Worm (Caenorhabditis elegans): ENCODE measurements around the gene pdf-1.

Gene pdf-1

ce11 chrIII:6903056-6903977, 9.0 kb downstream of the pdf-1 start, which contains the start of the genes brc-2 and T07E3.3:
brc-2 (minus strand) TSS chrIII:6903106.
T07E3.3 (plus strand) TSS chrIII:6903877.
- TF ChIP-seq lir-1 (GFP tag; conservative IDR thresholded peaks at IDR 0.05) (no peak), cebp-1 (GFP tag; IDR thresholded peaks at IDR 0.05) (no peak), cebp-1 (tag; optimal IDR thresholded peaks at IDR 0.05) (peak; percentile 40), nhr-80 (tag; optimal IDR thresholded peaks at IDR 0.05) (peak; percentile 51)

- TF ChIP-seq aptf-3 (GFP tag; IDR thresholded peaks at IDR 0.05), result no peak
- TF ChIP-seq repo-1 (tag; optimal IDR thresholded peaks at IDR 0.05), result peak; percentile 36
Measured at ce11 chrIII:6900609-6901008, 11.7 kb downstream of the pdf-1 start.

ce11 chrIII:6898518-6898917, 13.8 kb downstream of the pdf-1 start:
- no peak for TF ChIP-seq ekl-4 (GFP tag; IDR thresholded peaks at IDR 0.05)
- peak; percentile 33; the same call in 1 of the 2 replicates for TF ChIP-seq K11D2.4 (GFP tag; IDR thresholded peaks at IDR 0.05)
- TF ChIP-seq tbp1 (GFP tag; optimal IDR thresholded peaks at IDR 0.05), result peak; percentile 7
- peak; percentile 13 for TF ChIP-seq lin-40 (tag; optimal IDR thresholded peaks at IDR 0.05)
- no peak for TF ChIP-seq ztf-3 (GFP tag; optimal IDR thresholded peaks at IDR 0.05)
- no peak for TF ChIP-seq cebp-1 (GFP tag; IDR thresholded peaks at IDR 0.05)
- peak; percentile 15 for TF ChIP-seq cebp-1 (tag; optimal IDR thresholded peaks at IDR 0.05)
- TF ChIP-seq ztf-26 (tag; optimal IDR thresholded peaks at IDR 0.05), result peak; percentile 43
- TF ChIP-seq fkh-3 (tag; optimal IDR thresholded peaks at IDR 0.05), result no peak
- no peak for TF ChIP-seq F55B11.4 (tag; optimal IDR thresholded peaks at IDR 0.05; ENCODE audit: borderline replicate concordance, insufficient read depth)
- TF ChIP-seq somi-1 (GFP tag; optimal IDR thresholded peaks at IDR 0.05), result peak; percentile 60
- no peak for TF ChIP-seq lsl-1 (GFP tag; optimal IDR thresholded peaks at IDR 0.05)
- 0 out of 2 replicates have a peak, but pooled peaks have one; percentile 8 for TF ChIP-seq Y53G8AR.9 (GFP tag; conservative IDR thresholded peaks at IDR 0.05)
- TF ChIP-seq nfya-1 (tag; optimal IDR thresholded peaks at IDR 0.05; ENCODE audit: borderline replicate concordance, insufficient read depth), result no peak

ce11 chrIII:6897587-6898064, 14.7 kb downstream of the pdf-1 start, which contains the start of gene T07E3.4:
T07E3.4 (plus strand) TSS chrIII:6898014.
- TF ChIP-seq repo-1 (tag; optimal IDR thresholded peaks at IDR 0.05), result no peak
- TF ChIP-seq ZK185.1 (tag; optimal IDR thresholded peaks at IDR 0.05; ENCODE audit: poor library complexity, severe bottlenecking), result peak; percentile 51
- TF ChIP-seq hrde-1 (tag; optimal IDR thresholded peaks at IDR 0.05; ENCODE audit: borderline replicate concordance), result no peak
- no peak for TF ChIP-seq T26A5.8 (tag; optimal IDR thresholded peaks at IDR 0.05)
- no peak for TF ChIP-seq ztf-6 (GFP tag; IDR thresholded peaks at IDR 0.05)
- no peak for TF ChIP-seq ceh-58 (GFP tag; IDR thresholded peaks at IDR 0.05)
- peak in 1 of 3 experiments; percentile 41 for TF ChIP-seq lin-35 (GFP tag; optimal IDR thresholded peaks at IDR 0.05)
- TF ChIP-seq aptf-2 (GFP tag; conservative IDR thresholded peaks at IDR 0.05), result no peak
- no peak for TF ChIP-seq sptf-2 (GFP tag; optimal IDR thresholded peaks at IDR 0.05)
- TF ChIP-seq lin-40 (tag; optimal IDR thresholded peaks at IDR 0.05), result peak; percentile 80
- no peak for TF ChIP-seq sea-2 (GFP tag; IDR thresholded peaks at IDR 0.05)
- no peak for TF ChIP-seq egrh-3 (GFP tag; IDR thresholded peaks at IDR 0.05)
- no peak; the same call in 1 of the 2 replicates for TF ChIP-seq C06A6.2 (GFP tag; conservative IDR thresholded peaks at IDR 0.05)
- no peak for TF ChIP-seq hlh-12 (tag; optimal IDR thresholded peaks at IDR 0.05)
- TF ChIP-seq snpc-1.3 (tag; optimal IDR thresholded peaks at IDR 0.05; ENCODE audit: insufficient read depth), result no peak
- no peak for TF ChIP-seq snpc-4 (GFP tag; optimal IDR thresholded peaks at IDR 0.05)
- peak in 1 of 4 experiments; percentile 15 for TF ChIP-seq snpc-4 (tag; optimal IDR thresholded peaks at IDR 0.05)
- TF ChIP-seq mel-28 (tag; optimal IDR thresholded peaks at IDR 0.05; ENCODE audit: borderline replicate concordance), result no peak
- TF ChIP-seq ztf-28 (GFP tag; IDR thresholded peaks at IDR 0.05), result no peak
- TF ChIP-seq Y95B8A.8 (GFP tag; IDR thresholded peaks at IDR 0.05), result no peak
- no peak for TF ChIP-seq B0261.1 (tag; optimal IDR thresholded peaks at IDR 0.05)
- no peak for TF ChIP-seq snpc-1.1 (tag; optimal IDR thresholded peaks at IDR 0.05; ENCODE audit: insufficient read depth)
- no peak for TF ChIP-seq mxl-1 (tag; optimal IDR thresholded peaks at IDR 0.05)
- TF ChIP-seq ztf-22 (GFP tag; optimal IDR thresholded peaks at IDR 0.05), result no peak
- TF ChIP-seq snpc-3.4 (tag; optimal IDR thresholded peaks at IDR 0.05), result no peak

Data from whole organism, young adult.